Fruit fly (Drosophila melanogaster) whole organism, embryonic: Measurements from ENCODE around the gene Cpr92A.

Experiments
- ATbp ChIP-seq: fragments of 200-800 bp; sonication (Bioruptor generic); optimal IDR thresholded peaks from 2 replicates; lab custom pipeline; 2017; ENCODE audit warnings: missing biosample characterization, mild to moderate bottlenecking, missing genetic modification characterization, missing genetic modification reagents
- B-H2 ChIP-seq: fragments of 200-800 bp; sonication (Bioruptor generic); optimal IDR thresholded peaks from 2 replicates; lab custom pipeline; 2018; ENCODE audit warnings: missing biosample characterization, mild to moderate bottlenecking, missing genetic modification characterization
- BEAF-32 ChIP-seq: fragments of 200-800 bp; sonication (Bioruptor generic); optimal IDR thresholded peaks from 3 replicates; lab custom pipeline; 2017; ENCODE audit warnings: missing biosample characterization, missing genetic modification characterization, mild to moderate bottlenecking, moderate library complexity, missing genetic modification reagents
- CG10274 ChIP-seq: fragments of 200-800 bp; sonication (Bioruptor generic); optimal IDR thresholded peaks from 3 replicates; lab custom pipeline; 2017; ENCODE audit warnings: missing biosample characterization, mild to moderate bottlenecking, missing genetic modification characterization
- CG10462 ChIP-seq: fragments of 200-800 bp; sonication (Bioruptor generic); optimal IDR thresholded peaks from 2 replicates; lab custom pipeline; 2016; ENCODE audit warnings: missing biosample characterization, missing genetic modification characterization
- CG10979 ChIP-seq: fragments of 200-800 bp; sonication (Bioruptor generic); optimal IDR thresholded peaks from 2 replicates; lab custom pipeline; 2018; ENCODE audit warnings: missing biosample characterization, mild to moderate bottlenecking, missing genetic modification characterization, moderate library complexity
- CG11504 ChIP-seq: fragments of 200-800 bp; sonication (Bioruptor generic); optimal IDR thresholded peaks from 3 replicates; lab custom pipeline; 2019; ENCODE audit warnings: missing biosample characterization, mild to moderate bottlenecking, missing genetic modification characterization, moderate library complexity
- CG13624 ChIP-seq: fragments of 200-800 bp; sonication (Bioruptor generic); optimal IDR thresholded peaks from 2 replicates; lab custom pipeline; 2016; ENCODE audit warnings: missing biosample characterization, missing genetic modification characterization
- CG15269 ChIP-seq: fragments of 200-800 bp; sonication (Bioruptor generic); optimal IDR thresholded peaks from 2 replicates; lab custom pipeline; 2018; ENCODE audit warnings: missing biosample characterization, mild to moderate bottlenecking, missing genetic modification characterization, moderate library complexity
- CG17361 ChIP-seq: fragments of 200-800 bp; sonication (Bioruptor generic); IDR thresholded peaks from 3 replicates; pipeline ENCODE4 v1.3.6; 2022; ENCODE audit warnings: missing biosample characterization, missing genetic modification characterization
- CG1792 ChIP-seq: fragments of 200-800 bp; sonication (Bioruptor generic); optimal IDR thresholded peaks from 2 replicates; lab custom pipeline; 2016; ENCODE audit warnings: missing biosample characterization, missing genetic modification characterization
- CG31441 ChIP-seq: fragments of 200-800 bp; sonication (Bioruptor generic); IDR thresholded peaks from 2 replicates; pipeline ENCODE4 v1.3.6; 2022; ENCODE audit warnings: missing biosample characterization, missing genetic modification characterization
- CG3726 ChIP-seq: fragments of 200-800 bp; sonication (Bioruptor generic); IDR thresholded peaks from 3 replicates; pipeline ENCODE4, ENCODE4 v1.3.6; 2022; ENCODE audit warnings: missing biosample characterization, missing genetic modification characterization
- CG42726 ChIP-seq: fragments of 200-800 bp; sonication (Bioruptor generic); IDR thresholded peaks from 2 replicates; pipeline ENCODE4 v1.3.6; 2022; ENCODE audit warnings: missing biosample characterization, missing genetic modification characterization; ENCODE audit not compliant: partially characterized antibody
- CG4617 ChIP-seq: fragments of 200-800 bp; sonication (Bioruptor generic); optimal IDR thresholded peaks from 3 replicates; lab custom pipeline; 2016; ENCODE audit warnings: missing biosample characterization, missing genetic modification characterization, borderline replicate concordance
- CG4820 ChIP-seq: fragments of 200-800 bp; sonication (Bioruptor generic); optimal IDR thresholded peaks from 3 replicates; lab custom pipeline; 2016; ENCODE audit warnings: missing biosample characterization, missing genetic modification characterization
- CG4854 ChIP-seq: fragments of 200-800 bp; sonication (Bioruptor generic); optimal IDR thresholded peaks from 2 replicates; lab custom pipeline; 2016; ENCODE audit warnings: missing biosample characterization, missing genetic modification characterization, inconsistent platforms
- CG7556 ChIP-seq: fragments of 200-800 bp; sonication (Bioruptor generic); optimal IDR thresholded peaks from 2 replicates; lab custom pipeline; 2017; ENCODE audit warnings: missing biosample characterization, mild to moderate bottlenecking, missing genetic modification characterization
- CG8089 ChIP-seq: fragments of 200-800 bp; sonication (Bioruptor generic); optimal IDR thresholded peaks from 3 replicates; lab custom pipeline; 2016; ENCODE audit warnings: missing biosample characterization, missing genetic modification characterization
- CG9437 ChIP-seq: fragments of 200-800 bp; sonication (Bioruptor generic); optimal IDR thresholded peaks from 2 replicates; lab custom pipeline; 2018; ENCODE audit warnings: missing biosample characterization, mild to moderate bottlenecking, missing genetic modification characterization
- CG9609 ChIP-seq: fragments of 200-800 bp; sonication (Bioruptor generic); optimal IDR thresholded peaks from 3 replicates; lab custom pipeline; 2016; ENCODE audit warnings: missing biosample characterization, missing genetic modification characterization
- CG9727 ChIP-seq: fragments of 200-800 bp; sonication (Bioruptor generic); optimal IDR thresholded peaks from 3 replicates; lab custom pipeline; 2017; ENCODE audit warnings: missing biosample characterization, mild to moderate bottlenecking, missing genetic modification characterization
- CG9817 ChIP-seq: fragments of 200-800 bp; sonication (Bioruptor generic); optimal IDR thresholded peaks from 2 replicates; lab custom pipeline; 2018; ENCODE audit warnings: missing biosample characterization, mild to moderate bottlenecking, missing genetic modification characterization, moderate library complexity
- CG9932 ChIP-seq: fragments of 200-800 bp; sonication (Bioruptor generic); IDR thresholded peaks from 2 replicates; pipeline ENCODE4 v1.3.6; 2022; ENCODE audit warnings: missing biosample characterization, missing genetic modification characterization
- Chrac-16 ChIP-seq: fragments of 200-800 bp; sonication (Bioruptor generic); optimal IDR thresholded peaks from 3 replicates; lab custom pipeline; 2016; ENCODE audit warnings: missing biosample characterization, missing genetic modification characterization
- Dfd ChIP-seq, 2 experiments: fragments of >200 bp; optimal IDR thresholded peaks; 2 replicates each; lab custom pipeline; 2017; ENCODE audit warnings: missing biosample characterization in 2 of 2, missing genetic modification characterization in 2 of 2
- Gug ChIP-seq: fragments of 200-800 bp; sonication (Bioruptor generic); IDR thresholded peaks from 4 replicates; pipeline ENCODE4 v1.3.6; 2022; ENCODE audit warnings: missing biosample characterization, missing genetic modification characterization
- HLH54F ChIP-seq: fragments of 200-800 bp; sonication (Bioruptor generic); optimal IDR thresholded peaks from 3 replicates; lab custom pipeline; 2016; ENCODE audit warnings: missing biosample characterization, missing genetic modification characterization
- HmgD ChIP-seq: fragments of 200-800 bp; sonication (Bioruptor generic); optimal IDR thresholded peaks from 3 replicates; lab custom pipeline; 2016; ENCODE audit warnings: missing biosample characterization, missing genetic modification characterization
- Hmr ChIP-seq: fragments of 200-800 bp; sonication (Bioruptor generic); optimal IDR thresholded peaks from 3 replicates; lab custom pipeline; 2017; ENCODE audit warnings: mild to moderate bottlenecking, missing biosample characterization, missing genetic modification reagents, missing genetic modification characterization
- Oaz ChIP-seq: fragments of 200-800 bp; sonication (Bioruptor generic); IDR thresholded peaks from 2 replicates; pipeline ENCODE4 v1.3.6; 2022; ENCODE audit warnings: missing biosample characterization, missing genetic modification characterization
- Opbp ChIP-seq: fragments of 200-800 bp; sonication (Bioruptor generic); IDR thresholded peaks from 3 replicates; pipeline ENCODE4 v1.3.6; 2022; ENCODE audit warnings: missing biosample characterization, missing genetic modification characterization; ENCODE audit not compliant: partially characterized antibody
- Ravus ChIP-seq: fragments of 200-800 bp; sonication (Bioruptor generic); IDR thresholded peaks from 2 replicates; pipeline ENCODE4 v1.3.6; 2022; ENCODE audit warnings: missing biosample characterization, missing genetic modification characterization
- Scr ChIP-seq: fragments of 200-800 bp; sonication (Bioruptor generic); IDR thresholded peaks from 2 replicates; pipeline ENCODE4 v1.3.6; 2022; ENCODE audit warnings: missing biosample characterization, missing genetic modification characterization; ENCODE audit not compliant: partially characterized antibody
- cato ChIP-seq: fragments of 200-800 bp; sonication (Bioruptor generic); optimal IDR thresholded peaks from 2 replicates; lab custom pipeline; 2016; ENCODE audit warnings: missing biosample characterization, missing genetic modification characterization, borderline replicate concordance
- crc ChIP-seq: fragments of 200-800 bp; sonication (Bioruptor generic); optimal IDR thresholded peaks from 2 replicates; lab custom pipeline; 2016; ENCODE audit warnings: missing biosample characterization, missing genetic modification characterization
- croc ChIP-seq: fragments of 200-800 bp; sonication (Bioruptor generic); conservative IDR thresholded peaks from 3 replicates; pipeline ENCODE4 v1.3.6; 2022; ENCODE audit warnings: missing biosample characterization, missing genetic modification characterization
- fd96Cb ChIP-seq: fragments of 200-800 bp; sonication (Bioruptor generic); optimal IDR thresholded peaks from 2 replicates; lab custom pipeline; 2018; ENCODE audit warnings: missing biosample characterization, mild to moderate bottlenecking, missing genetic modification characterization, moderate library complexity
- gro ChIP-seq: fragments of 200-800 bp; sonication (Bioruptor generic); optimal IDR thresholded peaks from 2 replicates; lab custom pipeline; 2016; ENCODE audit warnings: missing biosample characterization, missing genetic modification characterization
- her ChIP-seq: fragments of 200-800 bp; sonication (Bioruptor generic); optimal IDR thresholded peaks from 2 replicates; lab custom pipeline; 2016; ENCODE audit warnings: missing biosample characterization, missing genetic modification characterization
- jigr1 ChIP-seq: fragments of 200-800 bp; sonication (Bioruptor generic); IDR thresholded peaks from 3 replicates; pipeline ENCODE4 v1.3.6; 2022; ENCODE audit warnings: missing biosample characterization, missing genetic modification characterization
- lola ChIP-seq, 3 experiments: fragments of >200 bp in 2 of 3; fragments of 200-800 bp in 1 of 3; sonication (Bioruptor generic) in 1 of 3; optimal IDR thresholded peaks; 2 replicates each; lab custom pipeline; 2017 to 2019; ENCODE audit warnings: missing biosample characterization in 3 of 3, missing genetic modification characterization in 3 of 3, mild to moderate bottlenecking in 1 of 3, moderate library complexity in 1 of 3
- maf-S ChIP-seq: fragments of 200-800 bp; sonication (Bioruptor generic); optimal IDR thresholded peaks from 2 replicates; lab custom pipeline; 2016; ENCODE audit warnings: missing biosample characterization, missing genetic modification characterization
- peb ChIP-seq: fragments of 200-800 bp; sonication (Bioruptor generic); IDR thresholded peaks from 2 replicates; pipeline ENCODE4 v1.3.6; 2022; ENCODE audit warnings: missing biosample characterization, missing genetic modification characterization
- pho ChIP-seq: fragments of 200-800 bp; sonication (Bioruptor generic); optimal IDR thresholded peaks from 2 replicates; lab custom pipeline; 2016; ENCODE audit warnings: missing biosample characterization, missing genetic modification characterization
- seq ChIP-seq: fragments of 200-800 bp; sonication (Bioruptor generic); IDR thresholded peaks from 2 replicates; pipeline ENCODE4 v1.3.6; 2022; ENCODE audit warnings: missing biosample characterization, missing genetic modification characterization
- tin ChIP-seq: fragments of 200-800 bp; sonication (Bioruptor generic); optimal IDR thresholded peaks from 3 replicates; lab custom pipeline; 2016; ENCODE audit warnings: missing biosample characterization, missing genetic modification characterization
- tup ChIP-seq: fragments of 200-800 bp; sonication (Bioruptor generic); optimal IDR thresholded peaks from 2 replicates; lab custom pipeline; 2016; ENCODE audit warnings: missing biosample characterization, mild to moderate bottlenecking, missing genetic modification characterization, moderate library complexity
- wor ChIP-seq: fragments of 200-800 bp; sonication (Bioruptor generic); IDR thresholded peaks from 2 replicates; pipeline ENCODE4 v1.3.6; 2022; ENCODE audit warnings: missing biosample characterization, missing genetic modification characterization

The Cpr92A gene

dm6 chr3R:19644094-19644900 is 45.5 kb upstream of the Cpr92A start, which contains the start of gene Vha13 (continued):
- TF ChIP-seq Chrac-16 (peak; percentile 27), CG9727 (GFP tag; lab: Kevin White, UChicago) (peak; percentile 33), tup (GFP tag; lab: Kevin White, UChicago) (no peak), CG9437 (GFP tag; lab: Kevin White, UChicago) (peak; percentile 29), CG9609 (GFP tag; lab: Kevin White, UChicago) (peak; percentile 64), wor (GFP tag; lab: Robert Waterston, UW) (no peak), CG4820 (GFP tag; lab: Kevin White, UChicago) (peak; percentile 35), CG7556 (GFP tag; lab: Kevin White, UChicago) (peak; percentile 34), peb (GFP tag; lab: Robert Waterston, UW) (peak; percentile 36; the same call in 1 of the 2 replicates), lola (GFP tag; optimal IDR thresholded peaks at IDR 0.05; lab: Kevin White, UChicago) (peak in 1 of 3 experiments; percentile 32), CG17361 (GFP tag; lab: Robert Waterston, UW) (peak; percentile 69), HmgD (GFP tag; lab: Kevin White, UChicago) (peak; percentile 79), CG15269 (tag; lab: Kevin White, UChicago) (no peak), Oaz (GFP tag; lab: Robert Waterston, UW) (no peak), croc (GFP tag; lab: Robert Waterston, UW) (0 out of 3 replicates have a peak, but pooled peaks have one; percentile 14), CG10274 (GFP tag; lab: Kevin White, UChicago) (no peak), maf-S (GFP tag; lab: Kevin White, UChicago) (peak; percentile 48), CG9932 (GFP tag; lab: Robert Waterston, UW) (peak; percentile 91), Scr (GFP tag; lab: Robert Waterston, UW) (no peak), HLH54F (GFP tag; lab: Kevin White, UChicago) (peak; percentile 35), CG9817 (tag; lab: Kevin White, UChicago) (peak; percentile 53), Opbp (GFP tag; lab: Robert Waterston, UW) (peak; percentile 82), CG10979 (no peak), CG3726 (GFP tag; lab: Robert Waterston, UW) (no peak), ATbp (GFP tag; lab: Kevin White, UChicago) (peak; percentile 4), CG1792 (GFP tag; lab: Kevin White, UChicago) (no peak), CG31441 (GFP tag; lab: Robert Waterston, UW) (peak; percentile 31), her (GFP tag; lab: Kevin White, UChicago) (peak; percentile 57), Dfd (GFP tag; optimal IDR thresholded peaks at IDR 0.05; lab: Kevin White, UChicago) (no peak), cato (GFP tag; lab: Kevin White, UChicago) (no peak), Hmr (GFP tag; lab: Kevin White, UChicago) (peak; percentile 47), fd96Cb (tag; lab: Kevin White, UChicago) (no peak), tin (GFP tag; lab: Kevin White, UChicago) (peak; percentile 43), CG13624 (GFP tag; lab: Kevin White, UChicago) (peak; percentile 46), CG4854 (GFP tag; lab: Kevin White, UChicago) (no peak), Ravus (GFP tag; lab: Robert Waterston, UW) (no peak), CG4617 (GFP tag; lab: Kevin White, UChicago) (peak; percentile 34), seq (GFP tag; lab: Robert Waterston, UW) (no peak), jigr1 (GFP tag; lab: Robert Waterston, UW) (0 out of 3 replicates have a peak, but pooled peaks have one; percentile 29), gro (GFP tag; lab: Kevin White, UChicago) (peak; percentile 45), pho (peak; percentile 36), B-H2 (GFP tag; lab: Kevin White, UChicago) (peak; percentile 59), CG42726 (GFP tag; lab: Robert Waterston, UW) (peak; percentile 87), CG11504 (tag; lab: Kevin White, UChicago) (no peak), crc (GFP tag; lab: Kevin White, UChicago) (no peak), Gug (GFP tag; lab: Robert Waterston, UW) (peak; percentile 82), CG8089 (peak; percentile 25), BEAF-32 (peak; percentile 72), CG10462 (GFP tag; lab: Kevin White, UChicago) (no peak)
